Worm (Caenorhabditis elegans) whole organism, L4/young adult: ENCODE data around the gene bath-15.

Source experiments
- W03F9.2 ChIP-seq: fragments of 150-350 bp; optimal IDR thresholded peaks from 2 replicates; lab custom pipeline; 2014; ENCODE audit warnings: missing biosample characterization, missing genetic modification characterization
- him-1 ChIP-seq: sonication (generic microtip); optimal IDR thresholded peaks from 2 replicates; lab custom pipeline; 2016; ENCODE audit warnings: missing genotype, missing genetic modification reagents, missing genetic modification characterization, missing compliant biosample characterization

- no peak for TF ChIP-seq him-1 (tag; lab: Kevin White, UChicago)
- TF ChIP-seq W03F9.2 (tag; lab: Kevin White, UChicago) = no peak
Measured at ce11 chrIII:7736003-7736402, 39.8 kb downstream of the bath-15 start.
